Fruit fly (Drosophila melanogaster) whole organism, prepupa: ENCODE results near the gene CG7739.

Experiments
- CG10631 ChIP-seq: fragments of 200-800 bp; sonication (Bioruptor generic); optimal IDR thresholded peaks from 2 replicates; lab custom pipeline; 2016; ENCODE audit warnings: missing biosample characterization, missing genetic modification characterization
- CG10669 ChIP-seq: fragments of 200-800 bp; sonication (Bioruptor generic); optimal IDR thresholded peaks from 3 replicates; lab custom pipeline; 2018; ENCODE audit warnings: missing biosample characterization, mild to moderate bottlenecking, missing genetic modification characterization, moderate library complexity
- CG11294 ChIP-seq: fragments of 200-800 bp; sonication (Bioruptor generic); IDR thresholded peaks from 2 replicates; pipeline ENCODE4 v1.3.6; 2022; ENCODE audit warnings: missing biosample characterization, missing genetic modification characterization
- CG11762 ChIP-seq: fragments of 200-800 bp; sonication (Bioruptor generic); optimal IDR thresholded peaks from 3 replicates; lab custom pipeline; 2016; ENCODE audit warnings: missing biosample characterization, missing genetic modification characterization; ENCODE audit not compliant: insufficient read depth
- CG11902 ChIP-seq: fragments of 200-800 bp; sonication (Bioruptor generic); optimal IDR thresholded peaks from 3 replicates; lab custom pipeline; 2016; ENCODE audit warnings: missing biosample characterization, missing genetic modification characterization
- CG15336 ChIP-seq: fragments of 200-800 bp; sonication (Bioruptor generic); IDR thresholded peaks from 2 replicates; pipeline ENCODE4 v1.3.6; 2022; ENCODE audit warnings: missing biosample characterization, missing genetic modification characterization
- CG16779 ChIP-seq: fragments of 200-800 bp; sonication (Bioruptor generic); optimal IDR thresholded peaks from 3 replicates; lab custom pipeline; 2017; ENCODE audit warnings: missing biosample characterization, mild to moderate bottlenecking, missing genetic modification characterization
- CG3032 ChIP-seq: fragments of 200-800 bp; optimal IDR thresholded peaks from 2 replicates; lab custom pipeline; 2019; ENCODE audit warnings: missing biosample characterization, mild to moderate bottlenecking, missing genetic modification characterization, moderate library complexity
- CG31627 ChIP-seq: fragments of 200-800 bp; sonication (Bioruptor generic); optimal IDR thresholded peaks from 3 replicates; lab custom pipeline; 2016; ENCODE audit warnings: missing biosample characterization, missing genetic modification characterization
- CG32006 ChIP-seq: fragments of 200-800 bp; sonication (Bioruptor generic); optimal IDR thresholded peaks from 3 replicates; lab custom pipeline; 2017; ENCODE audit warnings: missing biosample characterization, mild to moderate bottlenecking, missing genetic modification characterization
- CG3919 ChIP-seq: fragments of 200-800 bp; sonication (Bioruptor generic); optimal IDR thresholded peaks from 3 replicates; lab custom pipeline; 2016; ENCODE audit warnings: missing biosample characterization, missing genetic modification characterization
- CG4318 ChIP-seq: fragments of 200-800 bp; sonication (Bioruptor generic); optimal IDR thresholded peaks from 3 replicates; lab custom pipeline; 2017; ENCODE audit warnings: missing biosample characterization, mild to moderate bottlenecking, missing genetic modification characterization
- CG6163 ChIP-seq: fragments of 200-800 bp; sonication (Bioruptor generic); IDR thresholded peaks from 3 replicates; pipeline ENCODE4 v1.3.6; 2022; ENCODE audit warnings: missing biosample characterization, missing genetic modification characterization
- CG6276 ChIP-seq: fragments of 200-800 bp; sonication (Bioruptor generic); optimal IDR thresholded peaks from 2 replicates; lab custom pipeline; 2017; ENCODE audit warnings: missing biosample characterization, mild to moderate bottlenecking, missing genetic modification characterization
- CG6792 ChIP-seq: fragments of 200-800 bp; sonication (Bioruptor generic); optimal IDR thresholded peaks from 3 replicates; lab custom pipeline; 2016; ENCODE audit warnings: missing biosample characterization, missing genetic modification characterization
- CG6808 ChIP-seq: fragments of 200-800 bp; sonication (Bioruptor generic); optimal IDR thresholded peaks from 3 replicates; lab custom pipeline; 2017; ENCODE audit warnings: missing biosample characterization, missing genetic modification characterization, mild to moderate bottlenecking, moderate library complexity, missing genetic modification reagents
- CG6854 ChIP-seq: fragments of 200-800 bp; sonication (Bioruptor generic); optimal IDR thresholded peaks from 2 replicates; lab custom pipeline; 2017; ENCODE audit warnings: missing biosample characterization, mild to moderate bottlenecking, missing genetic modification characterization
- CG7368 ChIP-seq: fragments of 200-800 bp; sonication (Bioruptor generic); optimal IDR thresholded peaks from 3 replicates; lab custom pipeline; 2016; ENCODE audit warnings: missing biosample characterization, missing genetic modification characterization
- CG8119 ChIP-seq: fragments of 200-800 bp; sonication (Bioruptor generic); IDR thresholded peaks from 3 replicates; pipeline ENCODE4 v1.3.6; 2022; ENCODE audit warnings: missing biosample characterization, missing genetic modification characterization
- CG8319 ChIP-seq: fragments of 200-800 bp; sonication (Bioruptor generic); optimal IDR thresholded peaks from 3 replicates; lab custom pipeline; 2016; ENCODE audit warnings: missing biosample characterization, missing genetic modification characterization
- CG9139 ChIP-seq: fragments of 200-800 bp; sonication (Bioruptor generic); optimal IDR thresholded peaks from 3 replicates; lab custom pipeline; 2017; ENCODE audit warnings: missing biosample characterization, mild to moderate bottlenecking, missing genetic modification characterization
- Eip75B ChIP-seq: fragments of 200-800 bp; sonication (Bioruptor generic); optimal IDR thresholded peaks from 3 replicates; lab custom pipeline; 2016; ENCODE audit warnings: missing biosample characterization, missing genetic modification characterization
- Eip78C ChIP-seq: fragments of 200-800 bp; sonication (Bioruptor generic); peaks from one replicate; lab custom pipeline; 2016; ENCODE audit warnings: missing biosample characterization, missing genetic modification characterization
- Ets21C ChIP-seq: fragments of 200-800 bp; sonication (Bioruptor generic); optimal IDR thresholded peaks from 3 replicates; lab custom pipeline; 2016; ENCODE audit warnings: missing biosample characterization, missing genetic modification characterization
- Ets96B ChIP-seq: fragments of 200-800 bp; optimal IDR thresholded peaks from 2 replicates; lab custom pipeline; 2019; ENCODE audit warnings: missing biosample characterization, mild to moderate bottlenecking, missing genetic modification characterization, moderate library complexity
- Hr38 ChIP-seq: sonication (Bioruptor generic); optimal IDR thresholded peaks from 2 replicates; lab custom pipeline; 2016; ENCODE audit warnings: missing biosample characterization, missing genetic modification characterization
- Hr39 ChIP-seq: fragments of 200-800 bp; sonication (Bioruptor generic); optimal IDR thresholded peaks from 2 replicates; lab custom pipeline; 2016; ENCODE audit warnings: missing biosample characterization, missing genetic modification characterization
- Hr4 ChIP-seq: fragments of 200-800 bp; sonication (Bioruptor generic); optimal IDR thresholded peaks from 3 replicates; lab custom pipeline; 2016; ENCODE audit warnings: missing biosample characterization, missing genetic modification characterization
- Lpt ChIP-seq: fragments of 200-800 bp; sonication (Bioruptor generic); optimal IDR thresholded peaks from 3 replicates; lab custom pipeline; 2016; ENCODE audit warnings: missing biosample characterization, missing genetic modification characterization
- Met ChIP-seq: fragments of 200-800 bp; sonication (Bioruptor generic); optimal IDR thresholded peaks from 3 replicates; lab custom pipeline; 2016; ENCODE audit warnings: missing biosample characterization, missing genetic modification characterization
- Sox102F ChIP-seq: fragments of 200-800 bp; sonication (Bioruptor generic); optimal IDR thresholded peaks from 2 replicates; lab custom pipeline; 2016; ENCODE audit warnings: missing biosample characterization, mild to moderate bottlenecking, missing genetic modification characterization
- Sox14 ChIP-seq: fragments of 200-800 bp; sonication (Bioruptor generic); optimal IDR thresholded peaks from 3 replicates; lab custom pipeline; 2016; ENCODE audit warnings: missing biosample characterization, missing genetic modification characterization
- Sox15 ChIP-seq: fragments of 200-800 bp; sonication (Bioruptor generic); optimal IDR thresholded peaks from 3 replicates; lab custom pipeline; 2016; ENCODE audit warnings: missing biosample characterization, missing genetic modification characterization
- achi ChIP-seq: fragments of 200-800 bp; sonication (Bioruptor generic); optimal IDR thresholded peaks from 3 replicates; lab custom pipeline; 2016; ENCODE audit warnings: missing biosample characterization, missing genetic modification characterization
- cyc ChIP-seq: fragments of 200-800 bp; sonication (Bioruptor generic); optimal IDR thresholded peaks from 3 replicates; lab custom pipeline; 2016; ENCODE audit warnings: missing biosample characterization, missing genetic modification characterization
- dsx ChIP-seq: fragments of 200-800 bp; optimal IDR thresholded peaks from 3 replicates; lab custom pipeline; 2019; ENCODE audit warnings: missing biosample characterization, mild to moderate bottlenecking, missing genetic modification characterization, moderate library complexity; ENCODE audit not compliant: poor library complexity, severe bottlenecking
- eg ChIP-seq: fragments of 200-800 bp; sonication (Bioruptor generic); IDR thresholded peaks from 3 replicates; pipeline ENCODE4 v1.3.6; 2022; ENCODE audit warnings: missing biosample characterization, missing genetic modification characterization
- esn ChIP-seq: fragments of 200-800 bp; sonication (Bioruptor generic); optimal IDR thresholded peaks from 2 replicates; lab custom pipeline; 2016; ENCODE audit warnings: missing biosample characterization, mild to moderate bottlenecking, missing genetic modification characterization, moderate library complexity
- fd59A ChIP-seq: fragments of 200-800 bp; sonication (Bioruptor generic); optimal IDR thresholded peaks from 2 replicates; lab custom pipeline; 2017; ENCODE audit warnings: missing biosample characterization, mild to moderate bottlenecking, missing genetic modification characterization, missing genetic modification reagents
- fd85E ChIP-seq: fragments of 200-800 bp; sonication (Bioruptor generic); optimal IDR thresholded peaks from 3 replicates; lab custom pipeline; 2016; ENCODE audit warnings: missing biosample characterization, missing genetic modification characterization
- fkh ChIP-seq: fragments of 200-800 bp; sonication (Bioruptor generic); optimal IDR thresholded peaks from 3 replicates; lab custom pipeline; 2017; ENCODE audit warnings: missing biosample characterization, mild to moderate bottlenecking, missing genetic modification characterization, moderate library complexity
- net ChIP-seq: fragments of 200-800 bp; sonication (Bioruptor generic); optimal IDR thresholded peaks from 3 replicates; lab custom pipeline; 2016; ENCODE audit warnings: missing biosample characterization, missing genetic modification characterization
- pdm3 ChIP-seq: fragments of 200-800 bp; sonication (Bioruptor generic); optimal IDR thresholded peaks from 3 replicates; lab custom pipeline; 2016; ENCODE audit warnings: missing biosample characterization, missing genetic modification characterization
- spab ChIP-seq: fragments of 200-800 bp; sonication (Bioruptor generic); optimal IDR thresholded peaks from 2 replicates; lab custom pipeline; 2017; ENCODE audit warnings: missing biosample characterization, mild to moderate bottlenecking, missing genetic modification characterization, missing genetic modification reagents
- ss ChIP-seq, 2 experiments: fragments of 200-800 bp; sonication (Bioruptor generic); optimal IDR thresholded peaks; 2 replicates in 1 of 2; 3 replicates in 1 of 2; lab custom pipeline; 2017 to 2018; ENCODE audit warnings: mild to moderate bottlenecking in 2 of 2, missing biosample characterization in 2 of 2, missing genetic modification characterization in 2 of 2, moderate library complexity in 1 of 2
- svp ChIP-seq: fragments of 200-800 bp; sonication (Bioruptor generic); peaks from one replicate; lab custom pipeline; 2016; ENCODE audit warnings: missing biosample characterization, missing genetic modification characterization
- topi ChIP-seq: fragments of 200-800 bp; sonication (Bioruptor generic); optimal IDR thresholded peaks from 3 replicates; lab custom pipeline; 2016; ENCODE audit warnings: missing biosample characterization, missing genetic modification characterization
- vri ChIP-seq: fragments of 200-800 bp; sonication (Bioruptor generic); optimal IDR thresholded peaks from 3 replicates; lab custom pipeline; 2016; ENCODE audit warnings: missing biosample characterization, mild to moderate bottlenecking, missing genetic modification characterization

CG7739 gene

dm6 chr3L:15514405-15514804 lies 48.5 kb downstream of the CG7739 start:
- TF ChIP-seq Hr38 (GFP tag; lab: Kevin White, UChicago), result no peak
- no peak for TF ChIP-seq Ets96B (tag; lab: Kevin White, UChicago)
- no peak for TF ChIP-seq CG6276 (GFP tag; lab: Kevin White, UChicago)
- no peak for TF ChIP-seq CG8319
- peak; percentile 48; the same call in 1 of the 2 replicates for TF ChIP-seq CG15336 (GFP tag; lab: Robert Waterston, UW)
- no peak for TF ChIP-seq CG11294 (GFP tag; lab: Robert Waterston, UW)
- no peak for TF ChIP-seq net (GFP tag; lab: Kevin White, UChicago)
- TF ChIP-seq CG10631, result no peak
- TF ChIP-seq Eip78C, result peak; percentile 65
- peak; percentile 57 for TF ChIP-seq fkh (GFP tag; lab: Kevin White, UChicago)
- TF ChIP-seq CG31627 (GFP tag; lab: Kevin White, UChicago), result no peak
- no peak for TF ChIP-seq CG4318 (GFP tag; lab: Kevin White, UChicago)
- TF ChIP-seq CG11762 (GFP tag; lab: Kevin White, UChicago), result no peak
- TF ChIP-seq fd85E, result no peak
- no peak for TF ChIP-seq Hr4 (GFP tag; lab: Kevin White, UChicago)
- TF ChIP-seq achi (GFP tag; lab: Kevin White, UChicago), result no peak
- peak; percentile 66 for TF ChIP-seq vri (GFP tag; lab: Kevin White, UChicago)
- TF ChIP-seq CG32006, result no peak
- no peak for TF ChIP-seq pdm3 (GFP tag; lab: Kevin White, UChicago)
- TF ChIP-seq Sox14 (GFP tag; lab: Kevin White, UChicago), result peak; percentile 49
- no peak for TF ChIP-seq ss (GFP tag; optimal IDR thresholded peaks at IDR 0.05; lab: Kevin White, UChicago)
- no peak for TF ChIP-seq CG11902 (GFP tag; lab: Kevin White, UChicago)
- no peak for TF ChIP-seq dsx
- TF ChIP-seq CG7368 (GFP tag; lab: Kevin White, UChicago), result no peak
- no peak for TF ChIP-seq Hr39 (GFP tag; lab: Kevin White, UChicago)
- TF ChIP-seq topi (GFP tag; lab: Kevin White, UChicago), result no peak
- TF ChIP-seq Sox102F, result no peak
- no peak for TF ChIP-seq Sox15 (GFP tag; lab: Kevin White, UChicago)
- peak; percentile 29; the same call in 1 of the 3 replicates for TF ChIP-seq CG8119 (GFP tag; lab: Robert Waterston, UW)
- TF ChIP-seq CG6808 (GFP tag; lab: Kevin White, UChicago), result no peak
- TF ChIP-seq spab (GFP tag; lab: Kevin White, UChicago), result no peak
- TF ChIP-seq CG6163 (GFP tag; lab: Robert Waterston, UW), result no peak; the same call in 2 of the 3 replicates
- TF ChIP-seq Ets21C, result no peak
- TF ChIP-seq svp (GFP tag; lab: Kevin White, UChicago), result no peak
- TF ChIP-seq CG3919 (GFP tag; lab: Kevin White, UChicago), result no peak
- no peak for TF ChIP-seq cyc (GFP tag; lab: Kevin White, UChicago)
- no peak for TF ChIP-seq CG6792 (GFP tag; lab: Kevin White, UChicago)
- TF ChIP-seq Met (GFP tag; lab: Kevin White, UChicago), result no peak
- no peak for TF ChIP-seq CG16779 (tag; lab: Kevin White, UChicago)
- peak; percentile 38 for TF ChIP-seq Lpt (GFP tag; lab: Kevin White, UChicago)
- TF ChIP-seq esn (GFP tag; lab: Kevin White, UChicago), result no peak
- TF ChIP-seq fd59A, result no peak
- peak; percentile 44 for TF ChIP-seq CG6854
- no peak for TF ChIP-seq CG3032 (tag; lab: Kevin White, UChicago)
- TF ChIP-seq CG10669 (GFP tag; lab: Kevin White, UChicago), result no peak
- no peak for TF ChIP-seq CG9139 (GFP tag; lab: Kevin White, UChicago)
- TF ChIP-seq eg (GFP tag; lab: Robert Waterston, UW), result no peak
- no peak for TF ChIP-seq Eip75B (GFP tag; lab: Kevin White, UChicago)
